Fruit fly (Drosophila melanogaster) whole organism, embryonic: ENCODE data around the gene Kap3.

Source experiments
- Adf1 ChIP-seq: fragments of 200-800 bp; sonication (Bioruptor generic); IDR thresholded peaks from 2 replicates; pipeline ENCODE4 v1.3.6; 2022; ENCODE audit warnings: missing biosample characterization, missing genetic modification characterization
- B-H2 ChIP-seq: fragments of 200-800 bp; sonication (Bioruptor generic); optimal IDR thresholded peaks from 2 replicates; lab custom pipeline; 2018; ENCODE audit warnings: missing biosample characterization, mild to moderate bottlenecking, missing genetic modification characterization
- CG10654 ChIP-seq: fragments of 200-800 bp; sonication (Bioruptor generic); optimal IDR thresholded peaks from 2 replicates; lab custom pipeline; 2016; ENCODE audit warnings: missing biosample characterization, missing genetic modification characterization
- CG12659 ChIP-seq: fragments of 200-800 bp; sonication (Bioruptor generic); optimal IDR thresholded peaks from 3 replicates; lab custom pipeline; 2017; ENCODE audit warnings: mild to moderate bottlenecking, missing biosample characterization, missing genetic modification reagents, missing genetic modification characterization
- CG12769 ChIP-seq: fragments of 200-800 bp; sonication (Bioruptor generic); optimal IDR thresholded peaks from 2 replicates; lab custom pipeline; 2019; ENCODE audit warnings: missing biosample characterization, mild to moderate bottlenecking, missing genetic modification characterization, moderate library complexity
- CG13775 ChIP-seq: fragments of 200-800 bp; sonication (Bioruptor generic); optimal IDR thresholded peaks from 3 replicates; lab custom pipeline; 2017; ENCODE audit warnings: missing biosample characterization, mild to moderate bottlenecking, missing genetic modification characterization
- CG15073 ChIP-seq: fragments of 200-800 bp; sonication (Bioruptor generic); optimal IDR thresholded peaks from 2 replicates; lab custom pipeline; 2016; ENCODE audit warnings: missing biosample characterization, missing genetic modification characterization
- CG1603 ChIP-seq: fragments of 200-800 bp; sonication (Bioruptor generic); optimal IDR thresholded peaks from 2 replicates; lab custom pipeline; 2019; ENCODE audit warnings: missing biosample characterization, mild to moderate bottlenecking, missing genetic modification characterization, moderate library complexity
- CG17186 ChIP-seq: fragments of 200-800 bp; sonication (Bioruptor generic); optimal IDR thresholded peaks from 3 replicates; lab custom pipeline; 2017; ENCODE audit warnings: missing biosample characterization, missing genetic modification reagents, missing genetic modification characterization
- CG2199 ChIP-seq: fragments of 200-800 bp; sonication (Bioruptor generic); IDR thresholded peaks from 3 replicates; pipeline ENCODE4 v1.3.6; 2022; ENCODE audit warnings: missing biosample characterization, missing genetic modification characterization
- CG3281 ChIP-seq: fragments of 200-800 bp; sonication (Bioruptor generic); optimal IDR thresholded peaks from 3 replicates; lab custom pipeline; 2017; ENCODE audit warnings: missing biosample characterization, mild to moderate bottlenecking, missing genetic modification characterization
- CG3726 ChIP-seq: fragments of 200-800 bp; sonication (Bioruptor generic); IDR thresholded peaks from 3 replicates; pipeline ENCODE4, ENCODE4 v1.3.6; 2022; ENCODE audit warnings: missing biosample characterization, missing genetic modification characterization
- CG4282 ChIP-seq: fragments of 200-800 bp; sonication (Bioruptor generic); optimal IDR thresholded peaks from 2 replicates; lab custom pipeline; 2016; ENCODE audit warnings: missing biosample characterization, missing genetic modification characterization
- CG4404 ChIP-seq: fragments of 200-800 bp; sonication (Bioruptor generic); IDR thresholded peaks from 2 replicates; pipeline ENCODE4 v1.3.6; 2022; ENCODE audit warnings: missing biosample characterization, missing genetic modification characterization
- CG4730 ChIP-seq: fragments of 200-800 bp; sonication (Bioruptor generic); IDR thresholded peaks from 2 replicates; pipeline ENCODE4 v1.3.6; 2022; ENCODE audit warnings: missing biosample characterization, missing genetic modification characterization
- CG4854 ChIP-seq: fragments of 200-800 bp; sonication (Bioruptor generic); optimal IDR thresholded peaks from 2 replicates; lab custom pipeline; 2016; ENCODE audit warnings: missing biosample characterization, missing genetic modification characterization, inconsistent platforms
- CG5180 ChIP-seq: fragments of 200-800 bp; sonication (Bioruptor generic); optimal IDR thresholded peaks from 3 replicates; lab custom pipeline; 2017; ENCODE audit warnings: missing biosample characterization, missing genetic modification characterization, mild to moderate bottlenecking, moderate library complexity, missing genetic modification reagents
- CG6654 ChIP-seq: fragments of 200-800 bp; sonication (Bioruptor generic); optimal IDR thresholded peaks from 2 replicates; lab custom pipeline; 2017; ENCODE audit warnings: missing biosample characterization, mild to moderate bottlenecking, missing genetic modification characterization
- CG7271 ChIP-seq: fragments of 200-800 bp; sonication (Bioruptor generic); optimal IDR thresholded peaks from 2 replicates; lab custom pipeline; 2018; ENCODE audit warnings: missing biosample characterization, mild to moderate bottlenecking, missing genetic modification characterization, moderate library complexity
- CG7556 ChIP-seq: fragments of 200-800 bp; sonication (Bioruptor generic); optimal IDR thresholded peaks from 2 replicates; lab custom pipeline; 2017; ENCODE audit warnings: missing biosample characterization, mild to moderate bottlenecking, missing genetic modification characterization
- CG7987 ChIP-seq: fragments of 200-800 bp; sonication (Bioruptor generic); optimal IDR thresholded peaks from 2 replicates; lab custom pipeline; 2018; ENCODE audit warnings: missing biosample characterization, mild to moderate bottlenecking, missing genetic modification characterization, moderate library complexity
- CG8359 ChIP-seq: fragments of 200-800 bp; sonication (Bioruptor generic); optimal IDR thresholded peaks from 2 replicates; lab custom pipeline; 2017; ENCODE audit warnings: missing biosample characterization, mild to moderate bottlenecking, missing genetic modification characterization, borderline replicate concordance
- CG8388 ChIP-seq: fragments of 200-800 bp; sonication (Bioruptor generic); optimal IDR thresholded peaks from 2 replicates; lab custom pipeline; 2019; ENCODE audit warnings: missing biosample characterization, mild to moderate bottlenecking, missing genetic modification characterization, moderate library complexity
- CG9437 ChIP-seq: fragments of 200-800 bp; sonication (Bioruptor generic); optimal IDR thresholded peaks from 2 replicates; lab custom pipeline; 2018; ENCODE audit warnings: missing biosample characterization, mild to moderate bottlenecking, missing genetic modification characterization
- Chrac-16 ChIP-seq: fragments of 200-800 bp; sonication (Bioruptor generic); optimal IDR thresholded peaks from 3 replicates; lab custom pipeline; 2016; ENCODE audit warnings: missing biosample characterization, missing genetic modification characterization
- Dad ChIP-seq: fragments of 200-800 bp; sonication (Bioruptor generic); optimal IDR thresholded peaks from 3 replicates; lab custom pipeline; 2016; ENCODE audit warnings: missing biosample characterization, missing genetic modification characterization
- Doc2 ChIP-seq: fragments of 200-800 bp; sonication (Bioruptor generic); IDR thresholded peaks from 2 replicates; pipeline ENCODE4 v1.3.6; 2022; ENCODE audit warnings: missing biosample characterization, missing genetic modification characterization
- GATAe ChIP-seq: fragments of 200-800 bp; sonication (Bioruptor generic); conservative IDR thresholded peaks from 2 replicates; pipeline ENCODE4 v1.3.6; 2022; ENCODE audit warnings: missing biosample characterization, missing genetic modification characterization
- Hr3 ChIP-seq: fragments of 200-800 bp; sonication (Bioruptor generic); optimal IDR thresholded peaks from 3 replicates; lab custom pipeline; 2016; ENCODE audit warnings: missing biosample characterization, missing genetic modification characterization
- Kr ChIP-seq: fragments of 200-800 bp; sonication (Bioruptor generic); optimal IDR thresholded peaks from 2 replicates; lab custom pipeline; 2017; ENCODE audit warnings: missing biosample characterization, mild to moderate bottlenecking, missing genetic modification characterization
- Mad ChIP-seq: fragments of 200-800 bp; sonication (Bioruptor generic); optimal IDR thresholded peaks from 2 replicates; lab custom pipeline; 2016; ENCODE audit warnings: missing biosample characterization, missing genetic modification characterization
- Six4 ChIP-seq: fragments of 200-800 bp; sonication (Bioruptor generic); optimal IDR thresholded peaks from 2 replicates; lab custom pipeline; 2016; ENCODE audit warnings: missing biosample characterization, missing genetic modification characterization
- Sox102F ChIP-seq: fragments of 200-800 bp; sonication (Bioruptor generic); optimal IDR thresholded peaks from 2 replicates; lab custom pipeline; 2018; ENCODE audit warnings: missing biosample characterization, mild to moderate bottlenecking, missing genetic modification characterization, moderate library complexity
- Ssrp ChIP-seq: fragments of 200-800 bp; sonication (Bioruptor generic); optimal IDR thresholded peaks from 2 replicates; lab custom pipeline; 2018; ENCODE audit warnings: missing biosample characterization, mild to moderate bottlenecking, missing genetic modification characterization, moderate library complexity
- Xbp1 ChIP-seq: fragments of 200-800 bp; sonication (Bioruptor generic); optimal IDR thresholded peaks from 3 replicates; lab custom pipeline; 2016; ENCODE audit warnings: missing biosample characterization, mild to moderate bottlenecking, missing genetic modification characterization
- abd-A ChIP-seq: fragments of 200-800 bp; sonication (Bioruptor generic); optimal IDR thresholded peaks from 3 replicates; lab custom pipeline; 2019; ENCODE audit warnings: missing biosample characterization, mild to moderate bottlenecking, missing genetic modification characterization, moderate library complexity
- chif ChIP-seq, 2 experiments: fragments of 200-800 bp; sonication (Bioruptor generic); optimal IDR thresholded peaks; 3 replicates each; lab custom pipeline; 2016; ENCODE audit warnings: missing biosample characterization in 2 of 2, missing genetic modification characterization in 2 of 2
- corto ChIP-seq: fragments of 200-800 bp; sonication (Bioruptor generic); optimal IDR thresholded peaks from 2 replicates; lab custom pipeline; 2016; ENCODE audit warnings: missing biosample characterization, mild to moderate bottlenecking, missing genetic modification characterization, moderate library complexity
- eve ChIP-seq, 2 experiments: fragments of >200 bp; optimal IDR thresholded peaks; 2 replicates each; lab custom pipeline; 2017; ENCODE audit warnings: missing biosample characterization in 2 of 2, missing genetic modification characterization in 2 of 2
- hkb ChIP-seq, 2 experiments: fragments of 200-800 bp in 1 of 2; fragments of >200 bp in 1 of 2; sonication (Bioruptor generic) in 1 of 2; IDR thresholded peaks in 1 of 2; optimal IDR thresholded peaks in 1 of 2; 2 replicates each; pipeline versions ENCODE4 v1.3.6 to Lab custom; 2017 to 2022; ENCODE audit warnings: missing biosample characterization in 1 of 2, missing genetic modification characterization in 1 of 2
- kni ChIP-seq: fragments of 200-800 bp; sonication (Bioruptor generic); optimal IDR thresholded peaks from 3 replicates; lab custom pipeline; 2017; ENCODE audit warnings: mild to moderate bottlenecking, missing biosample characterization, missing genetic modification reagents, missing genetic modification characterization
- lilli ChIP-seq: fragments of 200-800 bp; sonication (Bioruptor generic); optimal IDR thresholded peaks from 3 replicates; lab custom pipeline; 2016; ENCODE audit warnings: missing biosample characterization, missing genetic modification characterization
- lmd ChIP-seq: fragments of 200-800 bp; sonication (Bioruptor generic); IDR thresholded peaks from 2 replicates; pipeline ENCODE4 v1.3.6; 2022; ENCODE audit warnings: missing biosample characterization, missing genetic modification characterization
- maf-S ChIP-seq: fragments of 200-800 bp; sonication (Bioruptor generic); optimal IDR thresholded peaks from 2 replicates; lab custom pipeline; 2016; ENCODE audit warnings: missing biosample characterization, missing genetic modification characterization
- pnt ChIP-seq: fragments of 200-800 bp; sonication (Bioruptor generic); optimal IDR thresholded peaks from 3 replicates; lab custom pipeline; 2016; ENCODE audit warnings: missing biosample characterization, missing genetic modification characterization
- sc ChIP-seq, 3 experiments: fragments of >200 bp in 2 of 3; fragments of 200-800 bp in 1 of 3; sonication (Bioruptor generic) in 1 of 3; optimal IDR thresholded peaks; 2 replicates in 2 of 3; 3 replicates in 1 of 3; lab custom pipeline; 2017; ENCODE audit warnings: mild to moderate bottlenecking in 1 of 3, missing biosample characterization in 1 of 3, missing genetic modification characterization in 1 of 3, missing genetic modification reagents in 1 of 3
- ssp ChIP-seq: fragments of 200-800 bp; sonication (Bioruptor generic); IDR thresholded peaks from 2 replicates; pipeline ENCODE4 v1.3.6; 2022; ENCODE audit warnings: missing biosample characterization, missing genetic modification characterization
- tgo ChIP-seq: fragments of 200-800 bp; sonication (Bioruptor generic); IDR thresholded peaks from 3 replicates; pipeline ENCODE4 v1.3.6; 2022; ENCODE audit warnings: missing biosample characterization, missing genetic modification characterization
- yki ChIP-seq: fragments of >200 bp; optimal IDR thresholded peaks from 3 replicates; lab custom pipeline; 2018

Gene Kap3

DNA sequence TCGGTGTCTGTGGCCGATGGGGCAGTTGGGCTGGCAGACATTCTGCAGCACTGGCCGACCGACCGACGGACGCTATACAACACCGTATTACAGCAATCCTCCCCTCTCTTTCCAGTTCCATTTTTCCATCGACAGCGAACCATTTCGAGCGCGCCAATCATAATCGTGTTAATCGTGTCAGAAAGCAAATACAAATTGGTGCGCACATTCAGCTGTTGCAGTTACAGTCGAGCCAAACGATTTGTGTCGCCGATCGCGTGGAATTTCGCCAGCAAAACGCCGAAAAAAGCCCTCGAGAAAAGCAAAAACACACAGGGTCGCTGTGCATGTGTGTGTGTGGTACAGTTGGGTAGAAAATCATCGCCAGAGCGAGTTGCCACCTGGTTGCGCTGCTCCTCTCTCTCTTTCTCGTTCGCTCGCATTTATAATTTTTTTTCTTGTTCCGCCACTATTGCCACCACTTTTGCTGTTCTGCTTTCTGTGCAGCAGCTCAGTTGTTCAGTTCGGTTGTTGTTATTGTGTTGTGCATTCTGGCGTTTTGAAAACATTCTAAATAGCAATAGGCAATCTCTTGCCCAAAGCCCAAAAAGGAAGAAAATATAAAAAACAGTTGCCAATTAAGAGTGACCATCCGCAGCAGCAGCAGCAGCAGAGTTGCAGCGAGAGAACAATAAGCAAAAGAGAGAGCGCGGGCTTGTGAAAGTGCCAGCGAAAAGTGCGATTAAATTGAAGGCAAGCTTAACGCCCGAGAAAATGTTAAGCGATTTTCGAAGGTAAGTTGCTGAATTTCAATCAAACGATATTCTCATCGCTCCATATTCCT lies 10.8 kb upstream of the Kap3 start, which contains the start of gene CG1737 (continued):
- TF ChIP-seq Hr3 (GFP tag; lab: Kevin White, UChicago) (no peak), CG7987 (GFP tag; lab: Kevin White, UChicago) (no peak), CG10654 (GFP tag; lab: Kevin White, UChicago) (no peak), maf-S (GFP tag; lab: Kevin White, UChicago) (no peak), CG12769 (no peak), Kr (no peak), tgo (no peak), pnt (GFP tag; lab: Kevin White, UChicago) (no peak), Dad (GFP tag; lab: Kevin White, UChicago) (no peak), CG6654 (GFP tag; lab: Kevin White, UChicago) (no peak), sc (optimal IDR thresholded peaks at IDR 0.05; lab: Kevin White, UChicago) (no peak), sc (GFP tag; optimal IDR thresholded peaks at IDR 0.05; lab: Kevin White, UChicago) (no peak), Adf1 (GFP tag; lab: Robert Waterston, UW) (no peak), CG4404 (GFP tag; lab: Robert Waterston, UW) (no peak), Mad (GFP tag; lab: Kevin White, UChicago) (no peak), chif (GFP tag; optimal IDR thresholded peaks at IDR 0.05; lab: Kevin White, UChicago) (peak in 1 of 2 experiments; percentile 9), CG8388 (GFP tag; lab: Kevin White, UChicago) (peak; percentile 37), Sox102F (no peak), CG13775 (no peak), ssp (GFP tag; lab: Robert Waterston, UW) (peak; percentile 27; the same call in 1 of the 2 replicates), CG4854 (GFP tag; lab: Kevin White, UChicago) (no peak), CG9437 (GFP tag; lab: Kevin White, UChicago) (no peak), Ssrp (tag; lab: Kevin White, UChicago) (no peak), eve (GFP tag; optimal IDR thresholded peaks at IDR 0.05; lab: Kevin White, UChicago) (no peak), kni (GFP tag; lab: Kevin White, UChicago) (no peak), Six4 (GFP tag; lab: Kevin White, UChicago) (no peak), lmd (GFP tag; lab: Robert Waterston, UW) (no peak), corto (GFP tag; lab: Kevin White, UChicago) (no peak), GATAe (GFP tag; lab: Robert Waterston, UW) (no peak), B-H2 (GFP tag; lab: Kevin White, UChicago) (no peak), abd-A (tag; lab: Kevin White, UChicago) (no peak), CG2199 (GFP tag; lab: Robert Waterston, UW) (0 out of 3 replicates have a peak, but pooled peaks have one; percentile 21), Xbp1 (GFP tag; lab: Kevin White, UChicago) (no peak), Chrac-16 (GFP tag; lab: Kevin White, UChicago) (no peak), CG5180 (GFP tag; lab: Kevin White, UChicago) (no peak), Doc2 (GFP tag; lab: Robert Waterston, UW) (no peak), lilli (GFP tag; lab: Kevin White, UChicago) (no peak), CG15073 (GFP tag; lab: Kevin White, UChicago) (no peak), CG3726 (GFP tag; lab: Robert Waterston, UW) (no peak), CG17186 (GFP tag; lab: Kevin White, UChicago) (no peak), CG3281 (GFP tag; lab: Kevin White, UChicago) (peak; percentile 17), yki (lab: Kevin White, UChicago) (no peak), CG8359 (GFP tag; lab: Kevin White, UChicago) (no peak), CG4282 (no peak), CG7271 (tag; lab: Kevin White, UChicago) (no peak), hkb (optimal IDR thresholded peaks at IDR 0.05; lab: Kevin White, UChicago) (no peak), hkb (GFP tag; IDR thresholded peaks at IDR 0.05; lab: Robert Waterston, UW) (no peak), CG1603 (tag; lab: Kevin White, UChicago) (peak; percentile 1), CG7556 (no peak), CG12659 (GFP tag; lab: Kevin White, UChicago) (peak; percentile 19), CG4730 (no peak)
